Fruit fly (Drosophila melanogaster): ENCODE data around the gene CG17343.

Gene CG17343

dm6 chr2L:19019160-19019592, 45.6 kb upstream of the CG17343 start (continued):
- TF ChIP-seq CG3919 (GFP tag; optimal IDR thresholded peaks at IDR 0.05) (no peak), svp (GFP tag) (peak; percentile 62), Met (GFP tag; optimal IDR thresholded peaks at IDR 0.05) (peak; percentile 25), vri (GFP tag; optimal IDR thresholded peaks at IDR 0.05) (no peak), pdm3 (GFP tag; optimal IDR thresholded peaks at IDR 0.05) (no peak), Hr4 (GFP tag; optimal IDR thresholded peaks at IDR 0.05) (peak; percentile 20), eg (GFP tag; IDR thresholded peaks at IDR 0.05) (no peak), Eip78C (GFP tag) (peak; percentile 66), ss (GFP tag; optimal IDR thresholded peaks at IDR 0.05) (no peak), CG15336 (GFP tag; IDR thresholded peaks at IDR 0.05) (no peak), CG10631 (GFP tag; optimal IDR thresholded peaks at IDR 0.05) (peak; percentile 30), Lpt (GFP tag; optimal IDR thresholded peaks at IDR 0.05) (no peak)

- TF ChIP-seq CG1621 (tag; optimal IDR thresholded peaks at IDR 0.05), result no peak
- TF ChIP-seq svp (GFP tag), result no peak
- TF ChIP-seq net (GFP tag; optimal IDR thresholded peaks at IDR 0.05), result no peak
- no peak for TF ChIP-seq esn (GFP tag; optimal IDR thresholded peaks at IDR 0.05)
These were observed 45.1 kb upstream of the CG17343 start for dm6 chr2L:19019640-19020039.

- peak; percentile 82 for TF ChIP-seq lz (GFP tag; optimal IDR thresholded peaks at IDR 0.05)
- TF ChIP-seq CG9139 (GFP tag; optimal IDR thresholded peaks at IDR 0.05), result peak; percentile 80
- peak; percentile 56 for TF ChIP-seq Eip93F (GFP tag; optimal IDR thresholded peaks at IDR 0.05)
- TF ChIP-seq CG32006 (GFP tag; optimal IDR thresholded peaks at IDR 0.05), result peak; percentile 89
- peak; percentile 67 for TF ChIP-seq Hr39 (GFP tag; optimal IDR thresholded peaks at IDR 0.05)
- peak; percentile 84 for TF ChIP-seq Met (GFP tag; optimal IDR thresholded peaks at IDR 0.05)
- TF ChIP-seq CG10669 (GFP tag; optimal IDR thresholded peaks at IDR 0.05), result peak; percentile 84
- peak; percentile 72 for TF ChIP-seq CG31627 (GFP tag; optimal IDR thresholded peaks at IDR 0.05)
- peak; percentile 85 for TF ChIP-seq CG6808 (GFP tag; optimal IDR thresholded peaks at IDR 0.05)
- TF ChIP-seq CG10631 (GFP tag; optimal IDR thresholded peaks at IDR 0.05), result peak; percentile 84
- peak; percentile 81 for TF ChIP-seq topi (GFP tag; optimal IDR thresholded peaks at IDR 0.05)
- peak; percentile 85 for TF ChIP-seq Sox102F (GFP tag; optimal IDR thresholded peaks at IDR 0.05)
- TF ChIP-seq Ets96B (tag; optimal IDR thresholded peaks at IDR 0.05), result peak; percentile 90
- peak; percentile 84 for TF ChIP-seq dsx (GFP tag; optimal IDR thresholded peaks at IDR 0.05; ENCODE audit: poor library complexity, severe bottlenecking)
- peak; percentile 89 for TF ChIP-seq CG8119 (GFP tag; IDR thresholded peaks at IDR 0.05)
- TF ChIP-seq CG1621 (tag; optimal IDR thresholded peaks at IDR 0.05), result peak; percentile 81
- peak; percentile 66 for TF ChIP-seq CG11902 (GFP tag; optimal IDR thresholded peaks at IDR 0.05)
- peak; percentile 65 for TF ChIP-seq CG4318 (GFP tag; optimal IDR thresholded peaks at IDR 0.05)
- TF ChIP-seq Sox14 (GFP tag; optimal IDR thresholded peaks at IDR 0.05), result peak; percentile 88
- TF ChIP-seq CG6792 (GFP tag; optimal IDR thresholded peaks at IDR 0.05), result peak; percentile 82
- TF ChIP-seq Hr38 (GFP tag; optimal IDR thresholded peaks at IDR 0.05), result no peak
- peak; percentile 53 for TF ChIP-seq dac (GFP tag; optimal IDR thresholded peaks at IDR 0.05)
- TF ChIP-seq Eip78C (GFP tag), result peak; percentile 97
- peak; percentile 92 to 96 for TF ChIP-seq ss (GFP tag; optimal IDR thresholded peaks at IDR 0.05)
- peak; percentile 61 for TF ChIP-seq CG6854 (GFP tag; optimal IDR thresholded peaks at IDR 0.05)
- peak; percentile 90 for TF ChIP-seq CG3032 (tag; optimal IDR thresholded peaks at IDR 0.05)
- TF ChIP-seq OdsH (GFP tag; optimal IDR thresholded peaks at IDR 0.05), result peak; percentile 84
- peak; percentile 61 for TF ChIP-seq Blimp-1 (GFP tag; optimal IDR thresholded peaks at IDR 0.05)
- TF ChIP-seq esn (GFP tag; optimal IDR thresholded peaks at IDR 0.05), result peak; percentile 88
- TF ChIP-seq Lpt (GFP tag; optimal IDR thresholded peaks at IDR 0.05), result peak; percentile 59
- TF ChIP-seq CG8632 (GFP tag; optimal IDR thresholded peaks at IDR 0.05), result peak; percentile 84
- TF ChIP-seq Smox (GFP tag; optimal IDR thresholded peaks at IDR 0.05), result peak; percentile 78
- TF ChIP-seq svp (GFP tag), result peak; percentile 92
- peak; percentile 84 for TF ChIP-seq CG15336 (GFP tag; IDR thresholded peaks at IDR 0.05)
- TF ChIP-seq fkh (GFP tag; optimal IDR thresholded peaks at IDR 0.05), result peak; percentile 29
- TF ChIP-seq Eip75B (GFP tag; optimal IDR thresholded peaks at IDR 0.05), result peak; percentile 78
- peak; percentile 56 for TF ChIP-seq CG8319 (GFP tag; optimal IDR thresholded peaks at IDR 0.05)
- TF ChIP-seq CG7368 (GFP tag; optimal IDR thresholded peaks at IDR 0.05), result peak; percentile 53
- TF ChIP-seq Ets21C (GFP tag; optimal IDR thresholded peaks at IDR 0.05), result peak; percentile 65
These were observed 43.2 kb upstream of the CG17343 start for dm6 chr2L:19021278-19022220.
